Worm (Caenorhabditis elegans): ENCODE measurements around the gene emb-27.

ce11 chrII:8177095-8177494, 15.1 kb upstream of the emb-27 start, which contains the start of gene acr-14:
- TF ChIP-seq nhr-237 (tag; optimal IDR thresholded peaks at IDR 0.05), result no peak
- TF ChIP-seq mdl-1 (tag; optimal IDR thresholded peaks at IDR 0.05), result no peak
- no peak for TF ChIP-seq unc-62 (GFP tag; optimal IDR thresholded peaks at IDR 0.05)
- TF ChIP-seq jun-1 (tag; optimal IDR thresholded peaks at IDR 0.05), result no peak
- TF ChIP-seq nhr-19 (GFP tag; conservative IDR thresholded peaks at IDR 0.05), result no peak
- TF ChIP-seq aly-2 (tag; optimal IDR thresholded peaks at IDR 0.05), result no peak
- TF ChIP-seq nhr-47 (tag; optimal IDR thresholded peaks at IDR 0.05), result no peak
- no peak for TF ChIP-seq egl-13 (tag; optimal IDR thresholded peaks at IDR 0.05)

All from whole organism, L1 larva.